Fruit fly (Drosophila melanogaster) S2 (cell line): ENCODE results near the gene Tdrd3.

ENCODE experiments used
- CG8478 ChIP-seq: fragments of >200 bp; optimal IDR thresholded peaks from 2 replicates; lab custom pipeline; 2018
- CTCF ChIP-seq, 2 experiments: fragments of >200 bp; optimal IDR thresholded peaks; 2 replicates each; lab custom pipeline; 2018

- TF ChIP-seq CG8478 (lab: Kevin White, UChicago) (no peak), CTCF (optimal IDR thresholded peaks at IDR 0.05; lab: Kevin White, UChicago) (no peak)
Observed at dm6 chr3L:14752816-14753215, 33.8 kb upstream of the Tdrd3 start.
